Worm (Caenorhabditis elegans): ENCODE measurements around the gene Y71H2AM.25.

Y71H2AM.25 gene

DNA sequence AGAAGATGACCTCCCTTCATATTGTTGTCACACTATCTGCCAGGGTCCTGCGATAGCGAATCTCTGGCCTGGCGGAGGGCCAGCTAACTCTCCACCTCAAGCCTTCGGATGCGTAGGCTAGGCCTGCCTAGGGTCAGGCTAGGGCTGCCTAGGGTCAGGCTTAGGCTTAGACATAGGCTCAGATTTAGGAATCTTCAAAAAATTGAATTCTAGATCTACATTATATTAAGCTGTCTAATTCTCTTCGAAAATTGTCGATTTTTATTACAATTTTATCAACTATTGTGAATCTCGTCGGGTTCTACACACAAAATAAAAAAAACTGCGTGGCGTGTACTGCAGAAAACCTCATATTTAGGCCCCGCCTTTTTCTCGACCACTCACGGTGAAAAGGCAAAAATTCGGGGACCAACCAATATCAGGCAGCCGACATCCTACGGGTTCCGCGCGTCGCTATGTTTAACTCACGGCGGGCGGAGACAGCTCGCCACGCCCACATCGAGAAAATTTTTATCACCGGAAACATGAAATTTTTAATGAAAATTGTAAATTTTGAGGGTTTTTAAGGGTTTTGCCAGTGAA lies 6.7 kb upstream of the Y71H2AM.25 start:
- TF ChIP-seq unc-62 (GFP tag; optimal IDR thresholded peaks at IDR 0.05) = no peak

DNA sequence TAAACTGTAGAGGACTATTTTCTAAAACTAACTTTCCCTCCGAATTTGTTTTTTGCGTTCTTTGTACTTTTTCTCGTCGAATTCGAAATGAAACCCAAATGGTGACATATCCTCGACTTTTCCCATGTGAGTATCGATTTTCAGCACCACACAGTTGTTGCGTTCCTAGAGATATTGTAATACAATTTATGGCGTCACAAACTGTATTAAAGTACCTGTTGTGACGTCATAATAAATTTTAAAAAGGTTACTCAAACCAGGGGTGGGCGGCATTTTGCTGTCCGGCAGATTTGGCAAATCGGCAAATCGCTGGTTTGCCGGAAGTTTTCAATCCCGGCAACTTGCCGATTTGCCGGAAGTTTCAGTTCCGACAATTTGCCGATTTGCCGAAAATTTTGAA lies 1.5 kb upstream of the Y71H2AM.25 start:
- TF ChIP-seq unc-62 (GFP tag; optimal IDR thresholded peaks at IDR 0.05) = no peak

DNA sequence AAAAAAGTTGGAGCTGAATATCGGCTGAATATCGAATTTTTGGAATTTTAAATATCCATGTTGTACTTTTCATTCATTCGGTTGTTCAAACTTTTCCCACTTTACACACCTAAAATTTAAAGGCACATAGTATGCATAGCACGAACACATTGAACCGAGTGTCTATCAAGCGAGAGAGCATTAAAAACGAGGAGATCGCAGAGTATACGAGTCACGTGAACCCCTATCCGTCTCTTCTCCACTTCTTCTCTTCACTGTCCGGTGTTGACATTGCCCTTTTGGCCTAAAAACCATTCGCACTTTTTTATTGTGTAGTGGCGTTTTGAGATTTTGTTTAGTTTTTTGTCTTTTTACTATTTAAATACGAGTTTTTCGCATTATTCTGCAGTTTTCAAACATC lies 2.2 kb downstream of the Y71H2AM.25 start:
- no peak for TF ChIP-seq unc-62 (GFP tag; optimal IDR thresholded peaks at IDR 0.05)

DNA sequence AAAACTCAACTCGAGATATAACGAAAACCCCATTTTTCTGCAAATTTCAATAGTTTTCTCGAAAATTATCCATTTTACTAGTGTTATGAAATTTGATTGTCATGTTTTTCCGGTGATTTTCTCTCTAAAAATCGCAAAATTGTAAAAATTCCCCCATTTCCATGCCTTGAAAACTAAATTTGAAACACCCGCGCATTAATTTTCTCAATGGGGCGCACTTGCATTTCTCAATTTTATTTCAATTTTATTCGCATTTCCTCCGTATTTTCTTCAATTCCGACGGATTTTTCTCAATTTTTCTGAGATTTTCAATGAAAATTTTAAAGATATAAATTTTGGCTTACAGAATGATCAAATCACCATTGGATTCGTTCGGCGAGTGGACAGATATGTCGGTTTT lies 2.8 kb downstream of the Y71H2AM.25 start, which contains the start of gene Y71H2AM.3:
Y71H2AM.3 (plus strand) TSS at position 347 of the 400 bp plus-strand sequence.
- no peak for TF ChIP-seq unc-62 (GFP tag; optimal IDR thresholded peaks at IDR 0.05)

DNA sequence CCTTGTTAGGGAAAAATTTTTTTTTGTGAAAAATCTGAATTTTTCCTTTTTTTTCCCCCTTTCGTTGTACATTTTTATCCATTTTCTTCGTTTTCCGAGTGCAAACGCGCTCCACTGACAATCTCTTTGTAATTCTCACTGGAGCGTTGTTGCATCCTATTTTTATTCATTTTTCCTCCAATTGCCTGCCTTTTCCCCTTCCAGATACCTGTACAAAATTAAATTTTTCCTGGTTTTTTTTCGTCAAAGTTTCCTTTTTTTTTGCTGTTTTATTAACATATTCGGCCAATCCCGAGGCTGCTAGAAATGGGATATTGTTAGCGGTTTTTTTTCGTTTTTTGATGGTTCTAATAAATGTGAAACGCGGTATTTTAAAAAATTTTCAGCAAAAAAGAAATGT lies 9.1 kb downstream of the Y71H2AM.25 start:
- TF ChIP-seq unc-62 (GFP tag; optimal IDR thresholded peaks at IDR 0.05) = no peak

DNA sequence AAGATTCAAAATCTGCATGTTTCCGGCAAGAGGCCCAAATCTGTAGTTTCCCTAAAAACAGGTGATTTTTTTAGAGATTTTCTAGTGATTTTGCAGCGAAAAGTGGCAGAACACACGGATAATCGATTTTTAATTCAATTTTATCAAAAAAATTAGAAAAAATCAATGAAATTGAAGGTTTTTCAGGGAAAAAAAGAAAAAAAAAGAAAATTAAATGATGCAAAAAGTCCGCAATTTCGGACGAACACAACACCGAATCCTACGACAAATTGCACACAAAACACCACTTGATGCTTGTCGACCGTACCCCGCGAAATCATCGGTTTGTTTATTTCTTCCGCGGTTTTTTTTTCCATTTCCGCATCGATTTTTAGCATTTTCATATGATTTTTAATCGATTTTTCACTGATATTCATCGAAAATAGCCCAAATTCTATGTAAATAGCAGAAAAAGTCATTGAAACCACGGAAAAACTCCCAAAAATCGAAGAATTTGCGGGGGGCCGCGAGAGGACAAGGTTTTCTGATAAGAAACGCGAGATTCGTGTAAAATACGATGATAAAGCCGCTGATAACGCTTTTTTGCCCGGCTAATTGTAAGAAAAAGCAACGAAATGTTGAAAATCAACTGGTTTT lies 12.8 kb downstream of the Y71H2AM.25 start, which contains the start of gene tufm-1:
tufm-1 (minus strand) TSS at position 51 of the 636 bp plus-strand sequence.
- no peak for TF ChIP-seq unc-62 (GFP tag; optimal IDR thresholded peaks at IDR 0.05)

DNA sequence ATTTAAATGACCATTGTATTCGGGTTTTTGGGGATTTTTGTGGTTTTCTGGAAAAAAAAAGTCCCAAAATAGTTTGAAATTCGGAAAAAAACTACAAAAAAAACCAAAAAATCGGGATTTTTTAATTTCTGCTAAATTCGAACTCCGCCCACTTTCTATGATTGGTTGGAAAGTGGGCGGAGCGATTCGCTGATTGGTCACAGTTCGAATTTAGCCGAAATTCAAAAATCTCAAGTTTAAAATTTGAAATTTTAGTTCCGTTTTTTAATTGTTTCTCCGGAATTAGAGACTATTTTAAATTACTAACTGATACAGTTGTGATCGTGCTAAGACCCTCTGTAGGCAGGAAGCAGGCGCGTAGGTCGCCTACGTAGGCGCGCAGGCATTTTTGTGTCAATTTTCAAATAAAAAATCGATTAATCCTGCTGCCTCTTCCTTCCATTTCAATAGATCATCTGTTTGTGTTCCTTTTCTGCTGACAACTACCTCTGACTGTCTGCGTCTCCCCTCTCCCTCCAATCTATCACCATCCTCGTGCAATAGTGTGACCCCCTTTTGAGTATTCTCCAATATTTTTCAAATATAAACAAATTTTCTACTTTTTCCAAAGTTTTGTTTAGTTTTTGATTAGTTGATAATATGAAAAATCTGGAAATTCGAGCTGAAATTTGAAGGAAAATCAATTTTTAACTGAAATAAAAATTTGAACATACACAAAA lies 14.1 kb downstream of the Y71H2AM.25 start:
- TF ChIP-seq unc-62 (GFP tag; optimal IDR thresholded peaks at IDR 0.05) = no peak

DNA sequence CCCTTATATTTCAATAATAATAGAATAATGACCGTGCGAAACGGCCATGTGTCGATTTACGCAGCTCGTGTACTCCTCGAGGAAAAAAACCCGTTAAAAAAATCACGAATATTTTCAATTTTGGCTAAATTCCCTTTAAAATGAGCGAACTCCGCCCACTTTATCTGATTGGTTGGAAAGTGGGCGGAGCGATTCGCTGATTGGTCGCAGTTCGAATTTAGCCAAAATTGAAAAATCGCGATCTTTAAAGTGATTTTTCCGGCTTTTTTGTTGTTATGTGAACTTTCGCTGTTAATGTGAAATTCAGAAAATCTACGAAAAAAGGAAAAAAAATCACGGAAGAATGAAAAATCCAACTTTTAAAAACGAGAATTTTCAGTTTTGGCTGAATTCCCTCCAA lies 15.6 kb downstream of the Y71H2AM.25 start:
- TF ChIP-seq unc-62 (GFP tag; optimal IDR thresholded peaks at IDR 0.05) = no peak

DNA sequence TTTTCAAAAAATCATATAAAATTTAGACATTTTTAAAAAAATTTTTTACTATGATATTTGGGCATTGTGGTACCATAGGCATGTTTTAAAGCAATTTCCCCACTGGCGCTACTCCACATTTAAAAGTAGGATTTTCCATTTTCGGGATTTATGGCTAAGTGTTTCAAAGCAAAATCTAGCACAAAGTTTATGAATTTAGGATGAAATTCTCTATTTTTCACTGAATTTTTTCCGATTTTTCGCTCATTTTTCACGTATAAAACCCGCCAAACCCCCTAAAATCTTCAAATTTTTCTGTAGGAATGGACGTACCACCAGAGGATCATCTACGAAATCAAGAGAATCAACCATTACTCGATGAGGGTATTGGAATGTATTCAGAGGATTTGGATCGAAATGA lies 16.7 kb downstream of the Y71H2AM.25 start, which contains the start of gene pipp-4P:
pipp-4P (plus strand) TSS at position 301 of the 400 bp plus-strand sequence.
- no peak for TF ChIP-seq unc-62 (GFP tag; optimal IDR thresholded peaks at IDR 0.05)

DNA sequence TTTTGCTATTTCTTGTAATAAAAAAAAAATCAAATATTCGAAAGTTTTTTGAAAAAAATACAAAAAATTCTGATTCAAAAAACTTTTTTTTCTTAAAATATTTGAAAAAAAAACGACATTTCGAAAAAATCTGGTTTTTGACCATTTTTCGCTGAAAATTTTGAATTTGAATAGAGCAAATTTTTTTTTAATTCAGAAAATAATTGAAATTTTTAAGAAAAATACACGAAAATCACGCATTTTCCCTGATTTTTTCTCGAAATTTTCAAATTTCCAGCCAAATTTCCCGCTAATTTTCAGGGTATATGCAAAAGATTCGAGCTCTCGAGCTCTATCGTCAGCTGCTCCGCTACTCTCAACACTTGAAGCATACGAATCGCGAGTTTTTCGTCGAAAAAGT lies 24.5 kb downstream of the Y71H2AM.25 start, which contains the start of gene Y71H2AM.1:
Y71H2AM.1 (plus strand) TSS at position 301 of the 400 bp plus-strand sequence.
- TF ChIP-seq unc-62 (GFP tag; optimal IDR thresholded peaks at IDR 0.05) = no peak

DNA sequence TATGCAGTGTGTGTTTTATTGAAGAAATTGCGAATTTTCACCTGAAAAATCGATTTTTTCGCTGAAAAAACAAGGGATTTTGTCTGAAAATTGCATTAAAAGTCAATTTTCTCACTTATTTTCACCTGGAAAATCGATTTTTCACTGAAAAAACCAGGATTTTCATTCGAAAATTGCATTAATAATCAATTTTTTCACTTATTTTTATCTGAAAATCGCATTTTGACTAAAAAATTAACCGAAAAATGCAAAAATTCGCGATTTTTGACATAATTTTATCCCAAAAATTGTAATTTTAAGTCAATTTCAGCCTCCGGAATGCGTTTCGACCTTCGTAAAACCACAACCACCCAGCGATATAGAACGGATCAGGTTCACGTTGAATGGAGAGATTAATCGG lies 30.2 kb downstream of the Y71H2AM.25 start, which contains the start of gene Y71H2AM.29:
Y71H2AM.29 (plus strand) TSS at position 301 of the 400 bp plus-strand sequence.
- TF ChIP-seq unc-62 (GFP tag; optimal IDR thresholded peaks at IDR 0.05) = no peak

DNA sequence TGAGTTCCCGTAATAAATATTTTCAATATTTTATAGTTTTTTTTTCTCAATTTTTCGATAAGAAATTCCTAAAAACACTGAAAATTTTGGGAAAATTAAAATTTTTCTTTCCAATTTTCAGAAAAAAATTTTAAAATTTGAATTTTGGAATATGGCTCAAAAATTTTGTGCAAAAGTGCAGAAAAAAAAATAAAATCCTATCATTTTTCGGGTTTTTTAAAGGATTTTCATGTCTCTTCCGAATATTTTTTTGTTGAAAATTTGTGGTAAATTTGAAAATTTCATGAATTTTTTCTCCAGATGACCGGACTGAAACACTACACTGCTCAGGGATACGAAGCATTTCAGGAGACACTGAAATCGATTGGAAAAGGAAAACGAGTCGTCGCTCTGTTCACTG lies 32.1 kb downstream of the Y71H2AM.25 start, which contains the start of gene txdc-17:
txdc-17 (plus strand) TSS at position 301 of the 400 bp plus-strand sequence.
- no peak for TF ChIP-seq unc-62 (GFP tag; optimal IDR thresholded peaks at IDR 0.05)

DNA sequence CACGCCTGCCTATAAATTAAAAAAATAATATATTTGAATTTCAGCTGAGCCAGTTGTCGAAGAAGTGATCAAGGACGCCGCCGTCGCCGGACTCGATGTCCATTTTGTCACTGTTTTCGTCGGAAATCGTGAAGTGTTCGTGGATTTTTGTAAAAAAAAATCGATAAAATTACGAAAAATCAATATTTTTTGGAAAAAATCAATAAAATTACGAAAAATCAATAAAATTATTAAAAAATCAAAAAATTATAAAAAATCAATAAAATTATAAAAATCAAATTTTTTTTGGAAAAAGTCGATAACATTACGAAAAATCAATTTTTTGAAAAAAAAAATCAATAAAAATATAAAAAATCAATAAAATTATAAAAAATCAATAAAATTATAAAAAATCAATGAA lies 32.7 kb downstream of the Y71H2AM.25 start:
- no peak for TF ChIP-seq unc-62 (GFP tag; optimal IDR thresholded peaks at IDR 0.05)

DNA sequence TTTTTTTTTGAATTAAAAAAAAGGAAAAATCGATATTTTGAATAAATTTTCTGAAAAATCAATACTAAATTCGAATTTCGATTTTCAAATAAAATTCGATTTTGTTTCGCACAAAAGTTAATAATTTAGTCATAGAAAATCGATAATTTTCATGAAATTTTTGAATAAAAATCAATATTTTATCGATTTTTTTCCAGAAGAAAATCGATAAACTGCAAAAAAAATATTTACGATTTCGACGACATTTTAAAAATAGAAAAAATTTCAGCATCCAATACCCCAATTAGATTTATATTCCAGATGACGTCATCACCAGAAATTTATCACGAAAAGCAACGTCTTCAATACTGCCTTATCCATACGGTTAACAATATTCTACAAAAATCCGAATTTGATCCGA lies 34.1 kb downstream of the Y71H2AM.25 start, which contains the start of gene josd-1:
josd-1 (plus strand) TSS at position 301 of the 400 bp plus-strand sequence.
- no peak for TF ChIP-seq unc-62 (GFP tag; optimal IDR thresholded peaks at IDR 0.05)

DNA sequence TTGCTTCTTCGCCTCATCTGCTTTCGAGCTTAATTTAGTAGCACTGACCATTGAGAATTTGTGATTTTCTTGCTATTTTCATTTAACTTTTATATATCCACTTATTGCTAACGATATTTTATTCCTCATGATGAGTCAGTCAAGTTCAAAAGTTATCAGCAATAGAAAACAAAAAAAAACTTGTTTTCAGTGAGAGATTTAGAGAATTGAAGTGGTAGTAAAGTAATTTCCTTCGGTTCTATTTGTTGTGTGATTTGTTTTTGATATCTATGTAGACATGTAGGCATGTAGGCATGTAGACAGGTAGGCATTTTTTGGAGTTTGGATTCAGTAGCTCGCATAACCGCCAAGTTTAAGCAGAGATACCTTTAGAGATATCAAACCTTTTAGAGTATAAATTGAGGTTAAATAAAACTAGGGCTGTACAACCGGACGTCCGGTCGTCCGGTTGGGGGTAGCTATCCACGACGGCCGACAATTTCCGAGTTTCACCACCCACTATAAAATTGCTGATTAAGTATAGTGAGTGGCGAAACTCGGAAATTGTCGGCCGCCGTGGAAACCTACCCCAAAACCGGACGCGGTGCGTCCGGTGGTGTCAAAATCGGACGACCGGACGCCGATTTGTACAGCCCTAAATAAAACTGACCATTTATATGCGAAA lies 38.7 kb downstream of the Y71H2AM.25 start, which contains the start of gene Y71H2AR.2:
Y71H2AR.2 (minus strand) TSS at position 51 of the 664 bp plus-strand sequence.
- no peak for TF ChIP-seq unc-62 (GFP tag; optimal IDR thresholded peaks at IDR 0.05)
